Fruit fly (Drosophila melanogaster) whole organism, embryonic: Measurements from ENCODE around the gene mRpL17.

Source experiments
- Ada2b ChIP-seq: fragments of 200-800 bp; sonication (Bioruptor generic); IDR thresholded peaks from 2 replicates; pipeline ENCODE4 v1.3.6; 2022; ENCODE audit warnings: missing biosample characterization, missing genetic modification characterization
- CG10321 ChIP-seq: fragments of 200-800 bp; sonication (Bioruptor generic); IDR thresholded peaks from 2 replicates; pipeline ENCODE4 v1.3.6; 2022; ENCODE audit warnings: missing biosample characterization, missing genetic modification characterization
- CG12104 ChIP-seq: fragments of 200-800 bp; sonication (Bioruptor generic); optimal IDR thresholded peaks from 3 replicates; lab custom pipeline; 2016; ENCODE audit warnings: missing biosample characterization, missing genetic modification characterization
- CG13424 ChIP-seq: fragments of 200-800 bp; sonication (Bioruptor generic); optimal IDR thresholded peaks from 2 replicates; lab custom pipeline; 2019; ENCODE audit warnings: missing biosample characterization, mild to moderate bottlenecking, missing genetic modification characterization, moderate library complexity
- CG15514 ChIP-seq: fragments of 200-800 bp; sonication (Bioruptor generic); optimal IDR thresholded peaks from 3 replicates; lab custom pipeline; 2017; ENCODE audit warnings: missing biosample characterization, missing genetic modification characterization, mild to moderate bottlenecking, moderate library complexity, missing genetic modification reagents
- CG16815 ChIP-seq: fragments of 200-800 bp; sonication (Bioruptor generic); optimal IDR thresholded peaks from 3 replicates; lab custom pipeline; 2017; ENCODE audit warnings: missing biosample characterization, mild to moderate bottlenecking, missing genetic modification characterization
- CG16863 ChIP-seq: fragments of 200-800 bp; sonication (Bioruptor generic); optimal IDR thresholded peaks from 3 replicates; lab custom pipeline; 2016; ENCODE audit warnings: missing biosample characterization, missing genetic modification characterization
- CG17912 ChIP-seq: fragments of 200-800 bp; sonication (Bioruptor generic); optimal IDR thresholded peaks from 2 replicates; lab custom pipeline; 2018; ENCODE audit warnings: missing biosample characterization, mild to moderate bottlenecking, missing genetic modification characterization
- CG18011 ChIP-seq: fragments of 200-800 bp; sonication (Bioruptor generic); optimal IDR thresholded peaks from 2 replicates; lab custom pipeline; 2017; ENCODE audit warnings: missing biosample characterization, missing genetic modification characterization, mild to moderate bottlenecking, moderate library complexity, missing genotype
- CG18476 ChIP-seq: fragments of 200-800 bp; sonication (Bioruptor generic); optimal IDR thresholded peaks from 2 replicates; lab custom pipeline; 2016; ENCODE audit warnings: missing biosample characterization, mild to moderate bottlenecking, missing genetic modification characterization
- CG2678 ChIP-seq: fragments of 200-800 bp; sonication (Bioruptor generic); optimal IDR thresholded peaks from 3 replicates; lab custom pipeline; 2019; ENCODE audit warnings: missing biosample characterization, mild to moderate bottlenecking, missing genetic modification characterization, moderate library complexity
- CG4707 ChIP-seq: fragments of 200-800 bp; sonication (Bioruptor generic); optimal IDR thresholded peaks from 2 replicates; lab custom pipeline; 2018; ENCODE audit warnings: missing biosample characterization, mild to moderate bottlenecking, missing genetic modification characterization, moderate library complexity
- CG5953 ChIP-seq: fragments of 200-800 bp; sonication (Bioruptor generic); IDR thresholded peaks from 2 replicates; pipeline ENCODE4 v1.3.6; 2022; ENCODE audit warnings: missing biosample characterization, missing genetic modification characterization
- CG6654 ChIP-seq: fragments of 200-800 bp; sonication (Bioruptor generic); optimal IDR thresholded peaks from 2 replicates; lab custom pipeline; 2017; ENCODE audit warnings: missing biosample characterization, mild to moderate bottlenecking, missing genetic modification characterization
- CG7786 ChIP-seq: fragments of 200-800 bp; sonication (Bioruptor generic); optimal IDR thresholded peaks from 2 replicates; lab custom pipeline; 2016; ENCODE audit warnings: missing biosample characterization, missing genetic modification characterization
- CG7928 ChIP-seq: fragments of 200-800 bp; sonication (Bioruptor generic); optimal IDR thresholded peaks from 2 replicates; lab custom pipeline; 2017; ENCODE audit warnings: missing biosample characterization, mild to moderate bottlenecking, missing genetic modification characterization
- Deaf1 ChIP-seq: fragments of 200-800 bp; optimal IDR thresholded peaks from 3 replicates; lab custom pipeline; 2019; ENCODE audit warnings: missing biosample characterization, mild to moderate bottlenecking, missing genetic modification characterization, moderate library complexity
- Dll ChIP-seq: fragments of 200-800 bp; sonication (Bioruptor generic); IDR thresholded peaks from 4 replicates; pipeline ENCODE4 v1.3.6; 2022; ENCODE audit warnings: missing biosample characterization, missing genetic modification characterization; ENCODE audit not compliant: partially characterized antibody
- Drgx ChIP-seq: fragments of 200-800 bp; sonication (Bioruptor generic); IDR thresholded peaks from 2 replicates; pipeline ENCODE4 v1.3.6; 2022; ENCODE audit warnings: missing biosample characterization, missing genetic modification characterization
- Fer1 ChIP-seq: fragments of 200-800 bp; sonication (Bioruptor generic); optimal IDR thresholded peaks from 2 replicates; lab custom pipeline; 2017; ENCODE audit warnings: missing biosample characterization, mild to moderate bottlenecking, missing genetic modification characterization
- HHEX ChIP-seq: fragments of 200-800 bp; sonication (Bioruptor generic); optimal IDR thresholded peaks from 3 replicates; lab custom pipeline; 2017; ENCODE audit warnings: missing biosample characterization, mild to moderate bottlenecking, missing genetic modification characterization, missing genetic modification reagents
- MBD-R2 ChIP-seq: fragments of 200-800 bp; sonication (Bioruptor generic); IDR thresholded peaks from 2 replicates; pipeline ENCODE4 v1.3.6; 2022; ENCODE audit warnings: missing biosample characterization, missing genetic modification characterization
- Nf-YC ChIP-seq: fragments of 200-800 bp; optimal IDR thresholded peaks from 3 replicates; lab custom pipeline; 2019; ENCODE audit warnings: missing biosample characterization, mild to moderate bottlenecking, missing genetic modification characterization, moderate library complexity
- Oaz ChIP-seq: fragments of 200-800 bp; sonication (Bioruptor generic); IDR thresholded peaks from 2 replicates; pipeline ENCODE4 v1.3.6; 2022; ENCODE audit warnings: missing biosample characterization, missing genetic modification characterization
- Pdp1 ChIP-seq, 2 experiments: fragments of 200-800 bp; sonication (Bioruptor generic); optimal IDR thresholded peaks; 3 replicates each; lab custom pipeline; 2016; ENCODE audit warnings: missing biosample characterization in 2 of 2, missing genetic modification characterization in 2 of 2, mild to moderate bottlenecking in 1 of 2, moderate library complexity in 1 of 2
- Spps ChIP-seq: fragments of 200-800 bp; sonication (Bioruptor generic); optimal IDR thresholded peaks from 2 replicates; lab custom pipeline; 2018; ENCODE audit warnings: missing biosample characterization, mild to moderate bottlenecking, missing genetic modification characterization
- ab ChIP-seq: fragments of 200-800 bp; sonication (Bioruptor generic); optimal IDR thresholded peaks from 2 replicates; lab custom pipeline; 2016; ENCODE audit warnings: missing biosample characterization, missing genetic modification characterization
- btn ChIP-seq: fragments of 200-800 bp; sonication (Bioruptor generic); optimal IDR thresholded peaks from 2 replicates; lab custom pipeline; 2016; ENCODE audit warnings: missing biosample characterization, missing genetic modification characterization
- ci ChIP-seq: fragments of 200-800 bp; sonication (Bioruptor generic); IDR thresholded peaks from 3 replicates; pipeline ENCODE4 v1.3.6; 2022; ENCODE audit warnings: missing biosample characterization, missing genetic modification characterization
- gfzf ChIP-seq: fragments of 200-800 bp; sonication (Bioruptor generic); optimal IDR thresholded peaks from 2 replicates; lab custom pipeline; 2016; ENCODE audit warnings: missing biosample characterization, mild to moderate bottlenecking, missing genetic modification characterization, moderate library complexity
- her ChIP-seq: fragments of 200-800 bp; sonication (Bioruptor generic); optimal IDR thresholded peaks from 2 replicates; lab custom pipeline; 2016; ENCODE audit warnings: missing biosample characterization, missing genetic modification characterization
- hth ChIP-seq: fragments of >200 bp; optimal IDR thresholded peaks from 2 replicates; lab custom pipeline; 2017; ENCODE audit warnings: inconsistent platforms
- insv ChIP-seq, 2 experiments: fragments of 200-800 bp; sonication (Bioruptor generic); optimal IDR thresholded peaks; 3 replicates each; lab custom pipeline; 2016 to 2018; ENCODE audit warnings: missing biosample characterization in 2 of 2, missing genetic modification characterization in 2 of 2
- kah ChIP-seq: fragments of 200-800 bp; sonication (Bioruptor generic); optimal IDR thresholded peaks from 2 replicates; lab custom pipeline; 2018; ENCODE audit warnings: missing biosample characterization, mild to moderate bottlenecking, missing genetic modification characterization
- knrl ChIP-seq: fragments of 200-800 bp; sonication (Bioruptor generic); IDR thresholded peaks from 3 replicates; pipeline ENCODE4 v1.3.6; 2022; ENCODE audit warnings: missing biosample characterization, missing genetic modification characterization; ENCODE audit not compliant: partially characterized antibody
- otp ChIP-seq: fragments of 200-800 bp; sonication (Bioruptor generic); IDR thresholded peaks from 3 replicates; pipeline ENCODE4, ENCODE4 v1.3.6; 2022; ENCODE audit warnings: missing biosample characterization, missing genetic modification characterization
- pan ChIP-seq, 4 experiments: fragments of >200 bp in 3 of 4; fragments of 200-800 bp in 1 of 4; sonication (Bioruptor generic) in 1 of 4; optimal IDR thresholded peaks in 3 of 4; IDR thresholded peaks in 1 of 4; 2 replicates each; pipeline versions ENCODE4 v1.3.6 to Lab custom; 2017 to 2022; ENCODE audit warnings: missing biosample characterization in 2 of 4, missing genetic modification characterization in 2 of 4, mixed read lengths in 1 of 4
- peb ChIP-seq: fragments of 200-800 bp; sonication (Bioruptor generic); IDR thresholded peaks from 2 replicates; pipeline ENCODE4 v1.3.6; 2022; ENCODE audit warnings: missing biosample characterization, missing genetic modification characterization
- row ChIP-seq: fragments of 200-800 bp; sonication (Bioruptor generic); IDR thresholded peaks from 3 replicates; pipeline ENCODE4 v1.3.6; 2022; ENCODE audit warnings: missing biosample characterization, missing genetic modification characterization
- salm ChIP-seq: fragments of 200-800 bp; sonication (Bioruptor generic); optimal IDR thresholded peaks from 2 replicates; lab custom pipeline; 2018; ENCODE audit warnings: missing biosample characterization, mild to moderate bottlenecking, missing genetic modification characterization
- schlank ChIP-seq: fragments of 200-800 bp; sonication (Bioruptor generic); optimal IDR thresholded peaks from 2 replicates; lab custom pipeline; 2018; ENCODE audit warnings: missing biosample characterization, mild to moderate bottlenecking, missing genetic modification characterization
- shn ChIP-seq: fragments of 200-800 bp; sonication (Bioruptor generic); optimal IDR thresholded peaks from 3 replicates; lab custom pipeline; 2016; ENCODE audit warnings: missing biosample characterization, missing genetic modification characterization
- sob ChIP-seq: fragments of 200-800 bp; sonication (Bioruptor generic); IDR thresholded peaks from 2 replicates; pipeline ENCODE4 v1.3.6; 2022; ENCODE audit warnings: missing biosample characterization, missing genetic modification characterization
- tgo ChIP-seq: fragments of 200-800 bp; sonication (Bioruptor generic); IDR thresholded peaks from 3 replicates; pipeline ENCODE4 v1.3.6; 2022; ENCODE audit warnings: missing biosample characterization, missing genetic modification characterization
- unc-4 ChIP-seq: fragments of 200-800 bp; sonication (Bioruptor generic); IDR thresholded peaks from 2 replicates; pipeline ENCODE4 v1.3.6; 2022; ENCODE audit warnings: missing biosample characterization, missing genetic modification characterization; ENCODE audit not compliant: partially characterized antibody
- wor ChIP-seq: fragments of 200-800 bp; sonication (Bioruptor generic); IDR thresholded peaks from 2 replicates; pipeline ENCODE4 v1.3.6; 2022; ENCODE audit warnings: missing biosample characterization, missing genetic modification characterization
- zen2 ChIP-seq: fragments of 200-800 bp; sonication (Bioruptor generic); IDR thresholded peaks from 3 replicates; pipeline ENCODE4 v1.3.6; 2022; ENCODE audit warnings: missing biosample characterization, missing genetic modification characterization; ENCODE audit not compliant: partially characterized antibody
- zf30C ChIP-seq: fragments of 200-800 bp; sonication (Bioruptor generic); optimal IDR thresholded peaks from 3 replicates; lab custom pipeline; 2018; ENCODE audit warnings: missing biosample characterization, mild to moderate bottlenecking, missing genetic modification characterization

Gene mRpL17

DNA sequence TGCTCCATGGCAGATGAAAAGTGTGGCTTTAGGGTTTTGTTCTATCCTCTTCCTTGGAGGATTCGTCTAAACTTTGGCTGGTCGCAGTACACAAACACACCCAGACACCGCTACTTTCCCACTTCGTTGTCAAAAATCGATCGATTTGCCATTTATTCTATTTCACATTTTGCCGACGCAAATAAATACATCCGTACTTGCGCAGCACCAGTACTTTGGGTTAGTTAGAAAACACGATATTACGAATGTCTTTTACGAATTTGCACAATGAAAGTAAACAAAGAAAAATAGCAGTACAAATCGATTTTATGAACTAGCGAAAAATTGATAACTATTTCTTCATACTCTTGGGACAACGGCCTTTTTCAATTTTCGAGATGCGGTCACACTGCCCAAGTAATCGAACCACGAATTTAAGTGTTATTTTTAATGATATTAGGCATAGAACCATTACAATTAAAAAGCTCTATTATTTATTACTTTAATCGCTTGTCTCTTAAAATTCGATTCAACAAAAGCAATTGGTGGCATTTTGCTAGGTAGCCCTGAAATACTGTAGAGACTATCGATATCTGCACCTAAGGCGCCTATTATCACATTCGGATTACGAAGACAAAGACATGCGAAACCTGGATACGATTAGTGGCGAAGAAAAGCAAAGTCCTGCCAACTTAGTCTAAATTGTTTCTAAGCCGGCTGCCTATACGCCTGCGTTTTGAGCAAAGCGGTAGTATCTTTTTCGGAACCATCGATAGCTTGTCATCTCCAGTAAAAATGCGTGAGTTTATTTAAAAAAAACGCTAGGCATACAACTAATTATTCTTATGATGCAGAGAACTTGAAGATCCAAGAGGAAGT is 6.7 kb upstream of the mRpL17 start, which contains the start of the genes DIP2 and wac (continued):
- peak; percentile 84 to 94 for TF ChIP-seq Pdp1 (GFP tag; optimal IDR thresholded peaks at IDR 0.05; lab: Kevin White, UChicago)
- peak; percentile 96 for TF ChIP-seq Dll (GFP tag; lab: Robert Waterston, UW)
- TF ChIP-seq CG18011: peak; percentile 71
- peak; percentile 68 for TF ChIP-seq row
- TF ChIP-seq CG18476 (GFP tag; lab: Kevin White, UChicago): peak; percentile 43
- TF ChIP-seq CG13424 (tag; lab: Kevin White, UChicago): peak; percentile 60
- no peak for TF ChIP-seq hth (lab: Kevin White, UChicago)
- TF ChIP-seq CG10321 (GFP tag; lab: Robert Waterston, UW): no peak
- TF ChIP-seq Drgx: peak; percentile 40; the same call in 1 of the 2 replicates
- no peak for TF ChIP-seq pan (optimal IDR thresholded peaks at IDR 0.05; lab: Kevin White, UChicago)
- peak in 1 of 2 experiments; percentile 68 for TF ChIP-seq pan (GFP tag; optimal IDR thresholded peaks at IDR 0.05 in 1 of 2, IDR thresholded peaks at IDR 0.05 in 1 of 2)
- TF ChIP-seq CG2678 (tag; lab: Kevin White, UChicago): no peak
- peak; percentile 53 for TF ChIP-seq schlank (tag; lab: Kevin White, UChicago)
- TF ChIP-seq peb: no peak
- TF ChIP-seq insv (GFP tag; optimal IDR thresholded peaks at IDR 0.05; lab: Kevin White, UChicago): peak in 1 of 2 experiments; percentile 49
- peak; percentile 3 for TF ChIP-seq CG12104
- peak; percentile 89 for TF ChIP-seq Deaf1 (tag; lab: Kevin White, UChicago)
- peak; percentile 95 for TF ChIP-seq CG7928 (GFP tag; lab: Kevin White, UChicago)
- peak; percentile 66 for TF ChIP-seq MBD-R2
- peak; percentile 97 for TF ChIP-seq CG15514 (GFP tag; lab: Kevin White, UChicago)
- TF ChIP-seq Ada2b (GFP tag; lab: Robert Waterston, UW): peak; percentile 64; the same call in 1 of the 2 replicates
- TF ChIP-seq CG7786 (GFP tag; lab: Kevin White, UChicago): peak; percentile 81
- peak; percentile 90 for TF ChIP-seq knrl (GFP tag; lab: Robert Waterston, UW)
- TF ChIP-seq HHEX (GFP tag; lab: Kevin White, UChicago): peak; percentile 11
- peak; percentile 86 for TF ChIP-seq zen2 (GFP tag; lab: Robert Waterston, UW)
- TF ChIP-seq kah (GFP tag; lab: Kevin White, UChicago): no peak
- peak; percentile 29 for TF ChIP-seq CG16815 (GFP tag; lab: Kevin White, UChicago)
- TF ChIP-seq Nf-YC (tag; lab: Kevin White, UChicago): peak; percentile 75
- TF ChIP-seq CG5953 (GFP tag; lab: Robert Waterston, UW): peak; percentile 49
- TF ChIP-seq Fer1 (GFP tag; lab: Kevin White, UChicago): peak; percentile 53
- peak; percentile 13 for TF ChIP-seq Spps (tag; lab: Kevin White, UChicago)
- TF ChIP-seq zf30C (GFP tag; lab: Kevin White, UChicago): no peak
- TF ChIP-seq CG17912: peak; percentile 69
- no peak for TF ChIP-seq wor (GFP tag; lab: Robert Waterston, UW)
- no peak; the same call in 2 of the 3 replicates for TF ChIP-seq otp (GFP tag; lab: Robert Waterston, UW)
- no peak for TF ChIP-seq CG6654
- peak; percentile 60 for TF ChIP-seq btn (GFP tag; lab: Kevin White, UChicago)
- peak; percentile 95 for TF ChIP-seq unc-4 (GFP tag; lab: Robert Waterston, UW)
- TF ChIP-seq salm: peak; percentile 3
- TF ChIP-seq CG16863 (GFP tag; lab: Kevin White, UChicago): peak; percentile 78
- TF ChIP-seq sob (GFP tag; lab: Robert Waterston, UW): peak; percentile 74
- peak; percentile 8 for TF ChIP-seq CG4707
- peak; percentile 89 for TF ChIP-seq gfzf
- TF ChIP-seq ab (GFP tag; lab: Kevin White, UChicago): peak; percentile 86
- TF ChIP-seq shn (GFP tag; lab: Kevin White, UChicago): peak; percentile 90
- peak; percentile 50 for TF ChIP-seq Oaz
- TF ChIP-seq tgo (GFP tag; lab: Robert Waterston, UW): peak; percentile 71
- TF ChIP-seq her (GFP tag; lab: Kevin White, UChicago): peak; percentile 86
- peak; percentile 87 for TF ChIP-seq ci (GFP tag; lab: Robert Waterston, UW)
